Worm (Caenorhabditis elegans) whole organism, young adult: ENCODE results near the gene tir-1.

Source experiments
- B0035.1 ChIP-seq: sonication (generic microtip); optimal IDR thresholded peaks from 2 replicates; lab custom pipeline; 2016; ENCODE audit warnings: missing genetic modification characterization, mild to moderate bottlenecking, missing compliant biosample characterization, missing genotype, missing genetic modification reagents
- B0336.3 ChIP-seq: fragments of 200-800 bp; sonication (Bioruptor generic); IDR thresholded peaks from 2 replicates; pipeline ENCODE4 v1.3.6; 2022; ENCODE audit warnings: missing genetic modification characterization, missing compliant biosample characterization
- F23B12.7 ChIP-seq: sonication (generic microtip); optimal IDR thresholded peaks from 2 replicates; lab custom pipeline; 2017; ENCODE audit warnings: missing genetic modification characterization, mild to moderate bottlenecking, missing compliant biosample characterization, antibody characterized with exemption, moderate library complexity; ENCODE audit not compliant: insufficient read depth
- F49E8.2 ChIP-seq: sonication (generic microtip); optimal IDR thresholded peaks from 3 replicates; lab custom pipeline; 2017; ENCODE audit warnings: missing genetic modification characterization, mild to moderate bottlenecking, missing compliant biosample characterization, antibody characterized with exemption, moderate library complexity; ENCODE audit not compliant: insufficient read depth
- F55B11.4 ChIP-seq: sonication (generic microtip); optimal IDR thresholded peaks from 2 replicates; lab custom pipeline; 2016; ENCODE audit warnings: missing compliant biosample characterization, missing genetic modification characterization, borderline replicate concordance; ENCODE audit not compliant: insufficient read depth
- F57C9.4 ChIP-seq: sonication (generic microtip); optimal IDR thresholded peaks from 2 replicates; lab custom pipeline; 2017; ENCODE audit warnings: mild to moderate bottlenecking, missing genetic modification characterization, missing compliant biosample characterization
- Y53G8AR.9 ChIP-seq: fragments of 200-800 bp; sonication (Bioruptor generic); conservative IDR thresholded peaks from 2 replicates; pipeline ENCODE4 v1.3.6; 2022; ENCODE audit warnings: missing genetic modification reagents, missing genetic modification characterization, missing compliant biosample characterization
- Y79H2A.3 ChIP-seq: fragments of 200-800 bp; sonication (Bioruptor generic); conservative IDR thresholded peaks from 2 replicates; pipeline ENCODE4 v1.3.6; 2022; ENCODE audit warnings: missing genetic modification reagents, missing genetic modification characterization, missing compliant biosample characterization
- akir-1 ChIP-seq: fragments of 200-800 bp; sonication (Bioruptor generic); optimal IDR thresholded peaks from 2 replicates; lab custom pipeline; 2018; ENCODE audit warnings: mild to moderate bottlenecking, missing genetic modification characterization, moderate library complexity, missing compliant biosample characterization
- ama-1 ChIP-seq, 3 experiments: fragments of 150-350 bp in 1 of 3; sonication (generic microtip) in 2 of 3; optimal IDR thresholded peaks; 2 replicates each; lab custom pipeline; 2014 to 2018; ENCODE audit warnings: missing biosample characterization in 2 of 3, missing genetic modification characterization in 2 of 3, missing genetic modification reagents in 2 of 3
- aptf-3 ChIP-seq: fragments of 200-800 bp; sonication (Bioruptor generic); IDR thresholded peaks from 2 replicates; pipeline ENCODE4 v1.3.6; 2022; ENCODE audit warnings: missing genetic modification characterization, missing compliant biosample characterization
- atf-7 ChIP-seq: sonication (generic microtip); optimal IDR thresholded peaks from 2 replicates; lab custom pipeline; 2017; ENCODE audit warnings: mild to moderate bottlenecking, missing genetic modification characterization, missing compliant biosample characterization
- attf-3 ChIP-seq: fragments of 200-800 bp; sonication (Bioruptor generic); conservative IDR thresholded peaks from 2 replicates; pipeline ENCODE4 v1.3.6; 2022; ENCODE audit warnings: missing genetic modification reagents, missing genetic modification characterization, missing compliant biosample characterization
- attf-6 ChIP-seq: fragments of 200-800 bp; sonication (Bioruptor generic); IDR thresholded peaks from 2 replicates; pipeline ENCODE4 v1.3.6; 2022; ENCODE audit warnings: missing genetic modification reagents, missing genetic modification characterization, missing compliant biosample characterization
- ceh-27 ChIP-seq: fragments of 200-800 bp; sonication (Bioruptor generic); optimal IDR thresholded peaks from 2 replicates; lab custom pipeline; 2018; ENCODE audit warnings: mild to moderate bottlenecking, missing genetic modification characterization, moderate library complexity, missing compliant biosample characterization
- ceh-40 ChIP-seq: fragments of 200-800 bp; sonication (Bioruptor generic); IDR thresholded peaks from 2 replicates; pipeline ENCODE4 v1.3.6; 2022; ENCODE audit warnings: missing genetic modification characterization, missing compliant biosample characterization
- dox-1 ChIP-seq: fragments of 200-800 bp; sonication (Bioruptor generic); IDR thresholded peaks from 2 replicates; pipeline ENCODE4 v1.3.6; 2022; ENCODE audit warnings: missing genetic modification reagents, missing genetic modification characterization, missing compliant biosample characterization
- dpff-1 ChIP-seq: sonication (generic microtip); optimal IDR thresholded peaks from 2 replicates; lab custom pipeline; 2017; ENCODE audit warnings: mild to moderate bottlenecking, missing genetic modification characterization, missing compliant biosample characterization
- egl-44 ChIP-seq: fragments of 200-800 bp; sonication (Bioruptor generic); IDR thresholded peaks from 2 replicates; pipeline ENCODE4 v1.3.6; 2022; ENCODE audit warnings: missing genetic modification reagents, missing genetic modification characterization, missing compliant biosample characterization
- egrh-3 ChIP-seq: fragments of 200-800 bp; sonication (Bioruptor generic); IDR thresholded peaks from 2 replicates; pipeline ENCODE4 v1.3.6; 2022; ENCODE audit warnings: missing genetic modification reagents, missing genetic modification characterization, missing compliant biosample characterization
- ekl-4 ChIP-seq: fragments of 200-800 bp; sonication (Bioruptor generic); IDR thresholded peaks from 2 replicates; pipeline ENCODE4 v1.3.6; 2022; ENCODE audit warnings: missing genetic modification reagents, missing genetic modification characterization, missing compliant biosample characterization
- gei-17 ChIP-seq: fragments of 200-800 bp; sonication (Bioruptor generic); optimal IDR thresholded peaks from 2 replicates; lab custom pipeline; 2018; ENCODE audit warnings: mild to moderate bottlenecking, missing genetic modification characterization, missing compliant biosample characterization
- hlh-26 ChIP-seq: fragments of 200-800 bp; sonication (Bioruptor generic); conservative IDR thresholded peaks from 2 replicates; pipeline ENCODE4 v1.3.6; 2022; ENCODE audit warnings: missing genetic modification reagents, missing genetic modification characterization, missing compliant biosample characterization
- hmg-20 ChIP-seq: fragments of 200-800 bp; sonication (Bioruptor generic); IDR thresholded peaks from 2 replicates; pipeline ENCODE4 v1.3.6; 2022; ENCODE audit warnings: missing genetic modification reagents, missing genetic modification characterization, missing compliant biosample characterization
- hsf-1 ChIP-seq: fragments of 200-800 bp; sonication (Bioruptor generic); IDR thresholded peaks from 2 replicates; pipeline ENCODE4 v1.3.6; 2022; ENCODE audit warnings: missing genetic modification reagents, missing genetic modification characterization, missing compliant biosample characterization
- let-607 ChIP-seq, 2 experiments: fragments of 200-800 bp in 1 of 2; sonication (Bioruptor generic) in 1 of 2; sonication (generic microtip) in 1 of 2; optimal IDR thresholded peaks; 2 replicates each; lab custom pipeline; 2016 to 2018; ENCODE audit warnings: mild to moderate bottlenecking in 2 of 2, missing compliant biosample characterization in 2 of 2, missing genetic modification characterization in 2 of 2, moderate library complexity in 2 of 2, missing genotype in 1 of 2
- lin-26 ChIP-seq: fragments of 200-800 bp; sonication (Bioruptor generic); IDR thresholded peaks from 2 replicates; pipeline ENCODE4 v1.3.6; 2022; ENCODE audit warnings: missing genetic modification reagents, missing genetic modification characterization, missing compliant biosample characterization
- lin-35 ChIP-seq, 3 experiments: fragments of 150-350 bp in 2 of 3; sonication (generic microtip) in 1 of 3; optimal IDR thresholded peaks; 2 replicates each; lab custom pipeline; 2014 to 2018; ENCODE audit warnings: missing biosample characterization in 3 of 3, missing genetic modification characterization in 3 of 3, missing genetic modification reagents in 3 of 3
- lin-40 ChIP-seq: sonication (generic microtip); optimal IDR thresholded peaks from 2 replicates; lab custom pipeline; 2016; ENCODE audit warnings: missing genetic modification characterization, mild to moderate bottlenecking, missing compliant biosample characterization, missing genotype, missing genetic modification reagents
- lir-1 ChIP-seq: fragments of 200-800 bp; sonication (Bioruptor generic); conservative IDR thresholded peaks from 2 replicates; pipeline ENCODE4 v1.3.6; 2022; ENCODE audit warnings: missing genetic modification reagents, missing genetic modification characterization, missing compliant biosample characterization
- lsy-27 ChIP-seq: sonication (generic microtip); optimal IDR thresholded peaks from 2 replicates; lab custom pipeline; 2017; ENCODE audit warnings: missing genetic modification characterization, mild to moderate bottlenecking, missing compliant biosample characterization, antibody characterized with exemption, missing genotype, borderline replicate concordance; ENCODE audit not compliant: insufficient read depth
- madf-3 ChIP-seq: fragments of 200-800 bp; sonication (Bioruptor generic); IDR thresholded peaks from 2 replicates; pipeline ENCODE4 v1.3.6; 2022; ENCODE audit warnings: missing genetic modification reagents, missing genetic modification characterization, missing compliant biosample characterization
- madf-8 ChIP-seq: fragments of 200-800 bp; sonication (Bioruptor generic); conservative IDR thresholded peaks from 2 replicates; pipeline ENCODE4 v1.3.6; 2022; ENCODE audit warnings: missing genetic modification reagents, missing genetic modification characterization, missing compliant biosample characterization
- mxl-1 ChIP-seq: sonication (generic microtip); optimal IDR thresholded peaks from 2 replicates; lab custom pipeline; 2016; ENCODE audit warnings: missing genetic modification characterization, missing compliant biosample characterization
- nhr-179 ChIP-seq: sonication (generic microtip); optimal IDR thresholded peaks from 2 replicates; lab custom pipeline; 2016; ENCODE audit warnings: mild to moderate bottlenecking, missing genetic modification characterization, missing compliant biosample characterization
- pbrm-1 ChIP-seq: fragments of 200-800 bp; sonication (Bioruptor generic); IDR thresholded peaks from 2 replicates; pipeline ENCODE4 v1.3.6; 2022; ENCODE audit warnings: missing genetic modification reagents, missing genetic modification characterization, missing compliant biosample characterization
- rcor-1 ChIP-seq: fragments of 200-800 bp; sonication (Bioruptor generic); IDR thresholded peaks from 2 replicates; pipeline ENCODE4 v1.3.6; 2022; ENCODE audit warnings: missing genetic modification reagents, missing genetic modification characterization, missing compliant biosample characterization
- repo-1 ChIP-seq: sonication (generic microtip); optimal IDR thresholded peaks from 2 replicates; lab custom pipeline; 2017; ENCODE audit warnings: mild to moderate bottlenecking, missing genetic modification characterization, missing compliant biosample characterization
- sea-2 ChIP-seq: fragments of 200-800 bp; sonication (Bioruptor generic); IDR thresholded peaks from 2 replicates; pipeline ENCODE4 v1.3.6; 2022; ENCODE audit warnings: missing genetic modification characterization, missing compliant biosample characterization
- snpc-1.1 ChIP-seq: sonication (generic microtip); optimal IDR thresholded peaks from 2 replicates; lab custom pipeline; 2017; ENCODE audit warnings: missing genetic modification characterization, mild to moderate bottlenecking, missing compliant biosample characterization, antibody characterized with exemption, moderate library complexity, missing genotype, missing genetic modification reagents; ENCODE audit not compliant: insufficient read depth
- snpc-3.4 ChIP-seq: sonication (generic microtip); optimal IDR thresholded peaks from 2 replicates; lab custom pipeline; 2017; ENCODE audit warnings: missing genetic modification characterization, mild to moderate bottlenecking, missing compliant biosample characterization, antibody characterized with exemption, moderate library complexity, missing genotype, missing genetic modification reagents
- tbp1 ChIP-seq: fragments of 200-800 bp; sonication (Bioruptor generic); optimal IDR thresholded peaks from 2 replicates; lab custom pipeline; 2018; ENCODE audit warnings: mild to moderate bottlenecking, missing genetic modification characterization, missing compliant biosample characterization
- tlf-1 ChIP-seq: fragments of 200-800 bp; sonication (Bioruptor generic); optimal IDR thresholded peaks from 2 replicates; lab custom pipeline; 2018; ENCODE audit warnings: mild to moderate bottlenecking, missing genetic modification characterization, missing compliant biosample characterization
- zfh-2 ChIP-seq: fragments of 200-800 bp; sonication (Bioruptor generic); conservative IDR thresholded peaks from 2 replicates; pipeline ENCODE4 v1.3.6; 2022; ENCODE audit warnings: missing genetic modification reagents, missing genetic modification characterization, missing compliant biosample characterization
- ztf-28 ChIP-seq: fragments of 200-800 bp; sonication (Bioruptor generic); IDR thresholded peaks from 2 replicates; pipeline ENCODE4 v1.3.6; 2022; ENCODE audit warnings: missing genetic modification reagents, missing genetic modification characterization, missing compliant biosample characterization
- ztf-3 ChIP-seq: fragments of 200-800 bp; sonication (Bioruptor generic); optimal IDR thresholded peaks from 2 replicates; lab custom pipeline; 2018; ENCODE audit warnings: mild to moderate bottlenecking, missing genetic modification characterization, missing compliant biosample characterization

The tir-1 gene

DNA sequence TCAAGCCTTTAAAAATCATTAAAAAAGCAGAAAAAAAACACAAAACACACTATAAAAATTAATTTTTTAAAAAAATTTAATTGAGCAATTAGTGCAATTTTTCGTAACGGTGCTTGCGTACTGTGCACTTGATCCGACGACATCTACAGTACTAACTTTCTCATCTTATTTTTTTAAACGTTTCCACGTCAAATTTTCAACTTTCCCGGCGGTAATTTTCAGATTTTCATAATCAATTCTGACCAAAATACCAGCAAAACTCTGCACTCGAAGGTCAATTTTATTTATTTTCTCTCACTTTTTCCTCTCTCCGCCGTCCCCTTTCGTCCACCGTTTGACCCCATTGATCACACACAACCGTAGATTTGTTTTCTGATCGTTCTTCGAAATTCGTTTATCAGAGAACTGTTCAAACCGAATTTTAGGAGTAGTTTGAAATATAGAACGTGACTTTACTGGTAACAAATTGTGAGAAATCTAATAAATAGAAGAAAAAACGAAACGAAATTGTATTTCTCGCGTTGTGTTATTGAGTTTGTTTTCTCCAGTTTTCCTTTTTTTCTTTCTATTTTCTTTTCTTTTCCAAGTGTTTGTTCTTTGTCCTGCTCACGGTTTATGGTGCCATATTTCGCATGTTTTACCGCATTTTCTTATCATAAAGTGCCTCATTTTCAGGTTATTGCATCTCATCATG is 37.5 kb downstream of the tir-1 start, which contains the start of gene acs-19 (continued):
- TF ChIP-seq dox-1 (GFP tag; lab: Robert Waterston, UW) (no peak), mxl-1 (tag; lab: Kevin White, UChicago) (no peak), snpc-1.1 (tag; lab: Kevin White, UChicago) (no peak), snpc-3.4 (tag; lab: Kevin White, UChicago) (no peak), lin-26 (GFP tag; lab: Robert Waterston, UW) (no peak), ceh-40 (no peak), ceh-27 (GFP tag; lab: Kevin White, UChicago) (no peak), aptf-3 (no peak), zfh-2 (GFP tag; lab: Robert Waterston, UW) (no peak), lsy-27 (tag; lab: Kevin White, UChicago) (no peak), lin-35 (GFP tag; optimal IDR thresholded peaks at IDR 0.05; lab: Kevin White, UChicago) (no peak), rcor-1 (GFP tag; lab: Robert Waterston, UW) (no peak), hmg-20 (GFP tag; lab: Robert Waterston, UW) (no peak), madf-3 (0 out of 2 replicates have a peak, but pooled peaks have one; percentile 22), B0336.3 (GFP tag; lab: Robert Waterston, UW) (no peak), hsf-1 (GFP tag; lab: Robert Waterston, UW) (no peak), egrh-3 (GFP tag; lab: Robert Waterston, UW) (no peak), Y53G8AR.9 (GFP tag; lab: Robert Waterston, UW) (no peak), hlh-26 (GFP tag; lab: Robert Waterston, UW) (no peak), attf-3 (GFP tag; lab: Robert Waterston, UW) (no peak), attf-6 (GFP tag; lab: Robert Waterston, UW) (no peak), Y79H2A.3 (no peak), gei-17 (GFP tag; lab: Kevin White, UChicago) (no peak), tbp1 (GFP tag; lab: Kevin White, UChicago) (no peak), sea-2 (GFP tag; lab: Robert Waterston, UW) (no peak), lin-40 (tag; lab: Kevin White, UChicago) (peak; percentile 19), tlf-1 (no peak), akir-1 (GFP tag; lab: Kevin White, UChicago) (no peak), atf-7 (tag; lab: Kevin White, UChicago) (no peak), F55B11.4 (tag; lab: Kevin White, UChicago) (no peak), F49E8.2 (no peak), let-607 (tag; optimal IDR thresholded peaks at IDR 0.05; lab: Kevin White, UChicago) (no peak), ztf-3 (no peak), ama-1 (optimal IDR thresholded peaks at IDR 0.05; lab: Kevin White, UChicago) (peak; percentile 11), ama-1 (GFP tag; optimal IDR thresholded peaks at IDR 0.05; lab: Kevin White, UChicago) (no peak), egl-44 (GFP tag; lab: Robert Waterston, UW) (no peak), B0035.1 (no peak), pbrm-1 (GFP tag; lab: Robert Waterston, UW) (no peak), ztf-28 (no peak), nhr-179 (no peak), repo-1 (tag; lab: Kevin White, UChicago) (no peak), ekl-4 (GFP tag; lab: Robert Waterston, UW) (no peak), madf-8 (GFP tag; lab: Robert Waterston, UW) (peak; percentile 41; the same call in 1 of the 2 replicates), lir-1 (GFP tag; lab: Robert Waterston, UW) (no peak), F23B12.7 (no peak), dpff-1 (tag; lab: Kevin White, UChicago) (no peak), F57C9.4 (tag; lab: Kevin White, UChicago) (no peak)
